Worm (Caenorhabditis elegans) whole organism, young adult: ENCODE results near the gene hcf-1.
A peak's percentile ranks its signal among the peaks of the same experiment; 100 is the strongest.

Experiments used
- B0019.2 ChIP-seq: fragments of 200-800 bp; sonication (Bioruptor generic); conservative IDR thresholded peaks from 2 replicates; pipeline ENCODE4 v1.3.6; 2022; ENCODE audit warnings: missing genetic modification reagents, missing genetic modification characterization, missing compliant biosample characterization
- B0035.1 ChIP-seq: sonication (generic microtip); optimal IDR thresholded peaks from 2 replicates; lab custom pipeline; 2016; ENCODE audit warnings: missing genetic modification characterization, mild to moderate bottlenecking, missing compliant biosample characterization, missing genotype, missing genetic modification reagents
- F23B12.7 ChIP-seq: sonication (generic microtip); optimal IDR thresholded peaks from 2 replicates; lab custom pipeline; 2017; ENCODE audit warnings: missing genetic modification characterization, mild to moderate bottlenecking, missing compliant biosample characterization, antibody characterized with exemption, moderate library complexity; ENCODE audit not compliant: insufficient read depth
- F33H1.4 ChIP-seq: fragments of 200-800 bp; sonication (Bioruptor generic); IDR thresholded peaks from 2 replicates; pipeline ENCODE4 v1.3.6; 2022; ENCODE audit warnings: missing genetic modification reagents, missing genetic modification characterization, missing compliant biosample characterization
- K12H6.12 ChIP-seq: fragments of 200-800 bp; sonication (Bioruptor generic); optimal IDR thresholded peaks from 2 replicates; lab custom pipeline; 2018; ENCODE audit warnings: mild to moderate bottlenecking, missing genetic modification characterization, missing compliant biosample characterization
- T26A5.8 ChIP-seq: sonication (generic microtip); optimal IDR thresholded peaks from 2 replicates; lab custom pipeline; 2016; ENCODE audit warnings: missing genetic modification characterization, missing compliant biosample characterization
- Y53F4B.3 ChIP-seq: fragments of 200-800 bp; sonication (Bioruptor generic); IDR thresholded peaks from 2 replicates; pipeline ENCODE4 v1.3.6; 2022; ENCODE audit warnings: missing genetic modification reagents, missing genetic modification characterization, missing compliant biosample characterization
- Y79H2A.3 ChIP-seq: fragments of 200-800 bp; sonication (Bioruptor generic); conservative IDR thresholded peaks from 2 replicates; pipeline ENCODE4 v1.3.6; 2022; ENCODE audit warnings: missing genetic modification reagents, missing genetic modification characterization, missing compliant biosample characterization
- Y95B8A.8 ChIP-seq: fragments of 200-800 bp; sonication (Bioruptor generic); IDR thresholded peaks from 2 replicates; pipeline ENCODE4 v1.3.6; 2022; ENCODE audit warnings: missing genetic modification reagents, missing genetic modification characterization, missing compliant biosample characterization
- ZK185.1 ChIP-seq: sonication (generic microtip); optimal IDR thresholded peaks from 2 replicates; lab custom pipeline; 2016; ENCODE audit warnings: mild to moderate bottlenecking, missing genetic modification characterization, missing compliant biosample characterization; ENCODE audit not compliant: poor library complexity, severe bottlenecking
- atf-7 ChIP-seq: sonication (generic microtip); optimal IDR thresholded peaks from 2 replicates; lab custom pipeline; 2017; ENCODE audit warnings: mild to moderate bottlenecking, missing genetic modification characterization, missing compliant biosample characterization
- attf-3 ChIP-seq: fragments of 200-800 bp; sonication (Bioruptor generic); conservative IDR thresholded peaks from 2 replicates; pipeline ENCODE4 v1.3.6; 2022; ENCODE audit warnings: missing genetic modification reagents, missing genetic modification characterization, missing compliant biosample characterization
- ceh-40 ChIP-seq: fragments of 200-800 bp; sonication (Bioruptor generic); IDR thresholded peaks from 2 replicates; pipeline ENCODE4 v1.3.6; 2022; ENCODE audit warnings: missing genetic modification characterization, missing compliant biosample characterization
- chd-7 ChIP-seq: sonication (generic microtip); optimal IDR thresholded peaks from 2 replicates; lab custom pipeline; 2016; ENCODE audit warnings: mild to moderate bottlenecking, missing genetic modification characterization, moderate library complexity, missing compliant biosample characterization
- dpl-1 ChIP-seq: fragments of 150-350 bp; optimal IDR thresholded peaks from 2 replicates; lab custom pipeline; 2014; ENCODE audit warnings: missing biosample characterization, missing genetic modification reagents, missing genetic modification characterization
- efl-1 ChIP-seq: fragments of 150-350 bp; optimal IDR thresholded peaks from 2 replicates; lab custom pipeline; 2014; ENCODE audit warnings: missing biosample characterization, missing genetic modification reagents, missing genetic modification characterization
- egrh-3 ChIP-seq: fragments of 200-800 bp; sonication (Bioruptor generic); IDR thresholded peaks from 2 replicates; pipeline ENCODE4 v1.3.6; 2022; ENCODE audit warnings: missing genetic modification reagents, missing genetic modification characterization, missing compliant biosample characterization
- ets-4 ChIP-seq: fragments of 200-800 bp; sonication (Bioruptor generic); optimal IDR thresholded peaks from 2 replicates; lab custom pipeline; 2018; ENCODE audit warnings: mild to moderate bottlenecking, missing genetic modification characterization, missing compliant biosample characterization
- gei-17 ChIP-seq: fragments of 200-800 bp; sonication (Bioruptor generic); optimal IDR thresholded peaks from 2 replicates; lab custom pipeline; 2018; ENCODE audit warnings: mild to moderate bottlenecking, missing genetic modification characterization, missing compliant biosample characterization
- hmg-1.2 ChIP-seq: fragments of 200-800 bp; sonication (Bioruptor generic); IDR thresholded peaks from 2 replicates; pipeline ENCODE4 v1.3.6; 2022; ENCODE audit warnings: missing genetic modification reagents, missing genetic modification characterization, missing compliant biosample characterization
- lag-1 ChIP-seq: fragments of 200-800 bp; sonication (Bioruptor generic); IDR thresholded peaks from 2 replicates; pipeline ENCODE4 v1.3.6; 2022; ENCODE audit warnings: missing genetic modification reagents, missing genetic modification characterization, missing compliant biosample characterization
- let-607 ChIP-seq, 2 experiments: fragments of 200-800 bp in 1 of 2; sonication (Bioruptor generic) in 1 of 2; sonication (generic microtip) in 1 of 2; optimal IDR thresholded peaks; 2 replicates each; lab custom pipeline; 2016 to 2018; ENCODE audit warnings: mild to moderate bottlenecking in 2 of 2, missing compliant biosample characterization in 2 of 2, missing genetic modification characterization in 2 of 2, moderate library complexity in 2 of 2, missing genotype in 1 of 2
- lin-40 ChIP-seq: sonication (generic microtip); optimal IDR thresholded peaks from 2 replicates; lab custom pipeline; 2016; ENCODE audit warnings: missing genetic modification characterization, mild to moderate bottlenecking, missing compliant biosample characterization, missing genotype, missing genetic modification reagents
- lsy-27 ChIP-seq: sonication (generic microtip); optimal IDR thresholded peaks from 2 replicates; lab custom pipeline; 2017; ENCODE audit warnings: missing genetic modification characterization, mild to moderate bottlenecking, missing compliant biosample characterization, antibody characterized with exemption, missing genotype, borderline replicate concordance; ENCODE audit not compliant: insufficient read depth
- mxl-1 ChIP-seq: sonication (generic microtip); optimal IDR thresholded peaks from 2 replicates; lab custom pipeline; 2016; ENCODE audit warnings: missing genetic modification characterization, missing compliant biosample characterization
- nhr-179 ChIP-seq: sonication (generic microtip); optimal IDR thresholded peaks from 2 replicates; lab custom pipeline; 2016; ENCODE audit warnings: mild to moderate bottlenecking, missing genetic modification characterization, missing compliant biosample characterization
- nhr-27 ChIP-seq: fragments of 200-800 bp; sonication (Bioruptor generic); optimal IDR thresholded peaks from 2 replicates; lab custom pipeline; 2018; ENCODE audit warnings: mild to moderate bottlenecking, missing genetic modification characterization, moderate library complexity, missing compliant biosample characterization
- rcor-1 ChIP-seq: fragments of 200-800 bp; sonication (Bioruptor generic); IDR thresholded peaks from 2 replicates; pipeline ENCODE4 v1.3.6; 2022; ENCODE audit warnings: missing genetic modification reagents, missing genetic modification characterization, missing compliant biosample characterization
- snpc-3.4 ChIP-seq: sonication (generic microtip); optimal IDR thresholded peaks from 2 replicates; lab custom pipeline; 2017; ENCODE audit warnings: missing genetic modification characterization, mild to moderate bottlenecking, missing compliant biosample characterization, antibody characterized with exemption, moderate library complexity, missing genotype, missing genetic modification reagents
- somi-1 ChIP-seq: fragments of 200-800 bp; sonication (Bioruptor generic); optimal IDR thresholded peaks from 2 replicates; lab custom pipeline; 2018; ENCODE audit warnings: mild to moderate bottlenecking, missing genetic modification characterization, missing compliant biosample characterization
- sptf-2 ChIP-seq: fragments of 200-800 bp; sonication (Bioruptor generic); optimal IDR thresholded peaks from 2 replicates; lab custom pipeline; 2018; ENCODE audit warnings: mild to moderate bottlenecking, missing genetic modification characterization, missing compliant biosample characterization
- tbx-9 ChIP-seq: sonication (generic microtip); optimal IDR thresholded peaks from 2 replicates; lab custom pipeline; 2016; ENCODE audit warnings: borderline replicate concordance, missing genetic modification characterization, inconsistent platforms, missing compliant biosample characterization
- ztf-22 ChIP-seq: fragments of 200-800 bp; sonication (Bioruptor generic); optimal IDR thresholded peaks from 2 replicates; lab custom pipeline; 2018; ENCODE audit warnings: mild to moderate bottlenecking, missing genetic modification characterization, moderate library complexity, missing compliant biosample characterization
- ztf-3 ChIP-seq: fragments of 200-800 bp; sonication (Bioruptor generic); optimal IDR thresholded peaks from 2 replicates; lab custom pipeline; 2018; ENCODE audit warnings: mild to moderate bottlenecking, missing genetic modification characterization, missing compliant biosample characterization

The hcf-1 gene

DNA sequence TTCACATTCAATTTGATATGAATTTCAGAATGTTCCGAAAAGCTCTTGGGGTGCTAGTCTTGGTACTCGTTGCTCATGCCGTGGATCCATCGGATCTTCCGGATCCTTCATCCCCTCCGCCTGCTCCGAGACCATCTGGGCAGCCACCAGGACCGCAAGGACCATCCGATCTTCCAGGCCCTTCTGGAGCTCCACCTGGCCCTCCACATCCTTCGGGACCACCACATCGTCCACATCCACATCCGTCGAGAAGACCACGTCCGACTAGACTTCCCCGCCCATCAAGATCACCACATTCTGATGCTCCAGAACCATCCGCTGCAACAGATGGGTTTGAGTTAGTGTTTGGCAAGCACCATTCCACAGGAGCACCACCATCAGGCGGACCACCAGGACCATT, 39.5 kb downstream of the hcf-1 start, which contains the start of gene clx-1:
TSS of gene clx-1 (plus strand) at position 30 of the 400 bp plus-strand sequence.
- TF ChIP-seq lin-40: no peak
- no peak for TF ChIP-seq Y79H2A.3 (GFP tag; lab: Robert Waterston, UW)
- peak; percentile 36; the same call in 1 of the 2 replicates for TF ChIP-seq egrh-3

- no peak for TF ChIP-seq ets-4 (GFP tag; lab: Kevin White, UChicago)
- no peak for TF ChIP-seq lsy-27 (tag; lab: Kevin White, UChicago)
- TF ChIP-seq sptf-2 (GFP tag; lab: Kevin White, UChicago): no peak
- no peak for TF ChIP-seq mxl-1 (tag; lab: Kevin White, UChicago)
- no peak for TF ChIP-seq ceh-40 (GFP tag; lab: Robert Waterston, UW)
- TF ChIP-seq let-607 (tag; optimal IDR thresholded peaks at IDR 0.05; lab: Kevin White, UChicago): no peak
- no peak for TF ChIP-seq chd-7
- TF ChIP-seq lag-1 (GFP tag; lab: Robert Waterston, UW): no peak
- TF ChIP-seq B0035.1 (tag; lab: Kevin White, UChicago): no peak
- TF ChIP-seq Y95B8A.8 (GFP tag; lab: Robert Waterston, UW): no peak
- no peak for TF ChIP-seq gei-17 (GFP tag; lab: Kevin White, UChicago)
- no peak for TF ChIP-seq nhr-27 (tag; lab: Kevin White, UChicago)
- TF ChIP-seq B0019.2: no peak
- TF ChIP-seq efl-1 (GFP tag; lab: Kevin White, UChicago): no peak
- no peak for TF ChIP-seq somi-1 (GFP tag; lab: Kevin White, UChicago)
- TF ChIP-seq nhr-179: no peak
- no peak for TF ChIP-seq Y53F4B.3
- TF ChIP-seq ztf-3 (GFP tag; lab: Kevin White, UChicago): no peak
- no peak for TF ChIP-seq lin-40
- no peak for TF ChIP-seq F23B12.7 (tag; lab: Kevin White, UChicago)
Measured at ce11 chrIV:7734173-7734572, 39.9 kb downstream of the hcf-1 start.

DNA sequence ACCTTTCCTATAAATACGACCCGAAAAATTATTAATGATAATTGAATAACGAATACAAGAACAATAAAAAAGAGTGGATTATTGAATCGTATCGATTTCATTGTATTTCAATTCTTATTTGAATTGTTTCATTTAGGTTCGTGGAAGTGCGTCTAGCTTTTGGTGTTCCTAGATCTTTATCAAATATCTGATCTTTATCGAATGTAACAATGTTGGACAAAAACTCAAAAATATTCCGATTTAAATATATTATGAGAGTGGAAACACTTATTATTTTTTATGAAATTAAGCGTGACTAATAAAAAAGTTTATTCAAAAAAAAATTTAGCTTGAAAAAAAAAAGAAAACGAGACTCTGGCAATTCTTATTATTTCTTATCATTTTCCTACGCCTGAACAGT, 42.1 kb downstream of the hcf-1 start, which contains the start of the genes C50F7.9 and C50F7.3:
TSS of gene C50F7.9 (minus strand) at position 101 of the 400 bp plus-strand sequence.
TSS of gene C50F7.3 (plus strand) at position 370 of the 400 bp plus-strand sequence.
- TF ChIP-seq hmg-1.2 (GFP tag; lab: Robert Waterston, UW) (no peak), attf-3 (GFP tag; lab: Robert Waterston, UW) (no peak), rcor-1 (GFP tag; lab: Robert Waterston, UW) (no peak), snpc-3.4 (tag; lab: Kevin White, UChicago) (no peak), dpl-1 (no peak), somi-1 (GFP tag; lab: Kevin White, UChicago) (no peak), ztf-22 (GFP tag; lab: Kevin White, UChicago) (no peak), atf-7 (tag; lab: Kevin White, UChicago) (no peak), ZK185.1 (tag; lab: Kevin White, UChicago) (no peak), tbx-9 (tag; lab: Kevin White, UChicago) (no peak), K12H6.12 (tag; lab: Kevin White, UChicago) (no peak), F33H1.4 (no peak), lsy-27 (tag; lab: Kevin White, UChicago) (no peak), T26A5.8 (no peak)
